Fruit fly (Drosophila melanogaster): ENCODE measurements around the gene Ir94e.

Ir94e gene

dm6 chr3R:23374290-23374689, 31.0 kb upstream of the Ir94e start (continued):
- TF ChIP-seq CG12299 (tag; optimal IDR thresholded peaks at IDR 0.05), result no peak
- no peak for TF ChIP-seq Sry-β (GFP tag; optimal IDR thresholded peaks at IDR 0.05)
- TF ChIP-seq stwl (tag; optimal IDR thresholded peaks at IDR 0.05), result no peak
- TF ChIP-seq HHEX (GFP tag; optimal IDR thresholded peaks at IDR 0.05), result no peak
- TF ChIP-seq br (optimal IDR thresholded peaks at IDR 0.05), result no peak
- peak; percentile 85 for TF ChIP-seq CG7928 (GFP tag; optimal IDR thresholded peaks at IDR 0.05)
- TF ChIP-seq Neu2 (GFP tag; optimal IDR thresholded peaks at IDR 0.05; ENCODE audit: borderline replicate concordance), result no peak
- TF ChIP-seq dm (GFP tag; optimal IDR thresholded peaks at IDR 0.05), result no peak
- TF ChIP-seq H15 (GFP tag; IDR thresholded peaks at IDR 0.05), result no peak
- TF ChIP-seq CG7556 (GFP tag; optimal IDR thresholded peaks at IDR 0.05), result no peak
- TF ChIP-seq Hand (GFP tag; optimal IDR thresholded peaks at IDR 0.05), result no peak
- TF ChIP-seq prd (optimal IDR thresholded peaks at IDR 0.05), result no peak
- TF ChIP-seq prd (GFP tag; IDR thresholded peaks at IDR 0.05), result 0 out of 3 replicates have a peak, but pooled peaks have one; percentile 5
- TF ChIP-seq CG9932 (GFP tag; IDR thresholded peaks at IDR 0.05), result peak; percentile 52
- TF ChIP-seq CG43689 (GFP tag; IDR thresholded peaks at IDR 0.05), result no peak
- TF ChIP-seq CG8765 (GFP tag; IDR thresholded peaks at IDR 0.05), result no peak
- TF ChIP-seq CG4820 (GFP tag; optimal IDR thresholded peaks at IDR 0.05), result no peak
- no peak for TF ChIP-seq wor (GFP tag; IDR thresholded peaks at IDR 0.05)
- no peak for TF ChIP-seq Ravus (GFP tag; IDR thresholded peaks at IDR 0.05)
- TF ChIP-seq CG17829 (tag; optimal IDR thresholded peaks at IDR 0.05), result no peak
- no peak for TF ChIP-seq CrebB (tag; optimal IDR thresholded peaks at IDR 0.05)
- no peak; the same call in 1 of the 2 replicates for TF ChIP-seq NFAT (GFP tag; IDR thresholded peaks at IDR 0.05)
- no peak for TF ChIP-seq Myb (GFP tag; optimal IDR thresholded peaks at IDR 0.05)
- TF ChIP-seq chn (GFP tag; optimal IDR thresholded peaks at IDR 0.05), result peak; percentile 4
- TF ChIP-seq nerfin-1 (tag; optimal IDR thresholded peaks at IDR 0.05), result no peak
- peak; percentile 44 for TF ChIP-seq CG34376 (GFP tag; optimal IDR thresholded peaks at IDR 0.05)
- no peak for TF ChIP-seq ind (GFP tag; optimal IDR thresholded peaks at IDR 0.05)
- no peak for TF ChIP-seq ssp (GFP tag; IDR thresholded peaks at IDR 0.05)
- no peak for TF ChIP-seq ash1 (GFP tag; optimal IDR thresholded peaks at IDR 0.05)
- no peak for TF ChIP-seq salm (tag; optimal IDR thresholded peaks at IDR 0.05)
- no peak for TF ChIP-seq lov (optimal IDR thresholded peaks at IDR 0.05)
- TF ChIP-seq lov (GFP tag; IDR thresholded peaks at IDR 0.05), result no peak
- no peak for TF ChIP-seq dan (GFP tag; IDR thresholded peaks at IDR 0.05)
- TF ChIP-seq CG10543 (GFP tag; optimal IDR thresholded peaks at IDR 0.05), result peak; percentile 71
- TF ChIP-seq CG2678 (tag; optimal IDR thresholded peaks at IDR 0.05), result no peak
- no peak for TF ChIP-seq pnt (GFP tag; optimal IDR thresholded peaks at IDR 0.05)
- no peak for TF ChIP-seq CG30431 (GFP tag; optimal IDR thresholded peaks at IDR 0.05)
- no peak for TF ChIP-seq CG17802 (tag; optimal IDR thresholded peaks at IDR 0.05)
- TF ChIP-seq klu (GFP tag; IDR thresholded peaks at IDR 0.05), result no peak
- TF ChIP-seq CG1647 (GFP tag; optimal IDR thresholded peaks at IDR 0.05), result no peak
- TF ChIP-seq wdn (GFP tag; IDR thresholded peaks at IDR 0.05), result 0 out of 2 replicates have a peak, but pooled peaks have one; percentile 28
- TF ChIP-seq slou (GFP tag; optimal IDR thresholded peaks at IDR 0.05), result no peak
- TF ChIP-seq CG4360 (GFP tag; IDR thresholded peaks at IDR 0.05), result no peak
- TF ChIP-seq CG10959 (GFP tag; IDR thresholded peaks at IDR 0.05), result no peak
- no peak for TF ChIP-seq CkIIα-i1 (GFP tag; IDR thresholded peaks at IDR 0.05)
- TF ChIP-seq CG6175 (GFP tag; IDR thresholded peaks at IDR 0.05), result no peak
- no peak for TF ChIP-seq Mrtf (GFP tag; IDR thresholded peaks at IDR 0.05)
- no peak for TF ChIP-seq pan (optimal IDR thresholded peaks at IDR 0.05)
- no peak for TF ChIP-seq pan (GFP tag; optimal IDR thresholded peaks at IDR 0.05 in 1 of 2, IDR thresholded peaks at IDR 0.05 in 1 of 2)
- no peak for TF ChIP-seq CG11456 (GFP tag; IDR thresholded peaks at IDR 0.05)
- TF ChIP-seq CG16779 (GFP tag; IDR thresholded peaks at IDR 0.05), result no peak
- TF ChIP-seq B-H1 (GFP tag; IDR thresholded peaks at IDR 0.05), result no peak
- no peak for TF ChIP-seq Ets97D (GFP tag; optimal IDR thresholded peaks at IDR 0.05)
- TF ChIP-seq tin (GFP tag; optimal IDR thresholded peaks at IDR 0.05), result no peak

Data from whole organism, embryonic.